Fruit fly (Drosophila melanogaster): ENCODE measurements around the gene CG31510.
"Not testable (repeated sequence)": the region's sequence is repeated elsewhere in the genome, so short reads cannot be mapped to it uniquely, and the experiment has no call there.

DNA sequence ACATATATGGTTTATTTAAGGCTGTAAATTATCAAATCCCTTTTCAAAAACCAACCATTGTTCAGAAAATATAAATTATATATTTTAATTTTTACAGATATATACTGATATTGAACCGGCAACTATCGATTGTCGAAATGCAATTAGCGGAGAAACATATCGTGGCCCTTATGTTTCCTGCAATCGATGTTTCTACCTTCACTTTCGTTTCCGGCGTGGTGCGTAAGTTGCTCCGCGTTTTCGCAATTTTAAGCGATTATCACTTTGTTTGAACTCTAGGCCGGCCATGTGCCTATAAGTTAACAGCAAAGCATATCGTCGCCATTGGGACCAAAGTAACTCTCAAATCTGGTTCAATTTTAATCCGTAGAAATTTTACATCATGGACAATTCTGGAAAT lies 542 bp upstream of the CG31510 start, which contains the start of gene vig2:
- not testable (repeated sequence) for TF ChIP-seq CG1621 (tag; optimal IDR thresholded peaks at IDR 0.05); Ets96B (tag; optimal IDR thresholded peaks at IDR 0.05); CG3032 (tag; optimal IDR thresholded peaks at IDR 0.05); dsx (GFP tag; optimal IDR thresholded peaks at IDR 0.05; ENCODE audit: poor library complexity, severe bottlenecking); Smox (GFP tag; optimal IDR thresholded peaks at IDR 0.05); Eip93F (GFP tag; optimal IDR thresholded peaks at IDR 0.05)

Measured in whole organism, prepupa.